Worm (Caenorhabditis elegans): ENCODE measurements around the gene metr-1.

ce11 chrII:10933948-10934722 is 7.8 kb downstream of the metr-1 start:
- TF ChIP-seq lsy-2 (tag; optimal IDR thresholded peaks at IDR 0.05) (no peak), alr-1 (tag; optimal IDR thresholded peaks at IDR 0.05) (no peak), ztf-11 (tag; optimal IDR thresholded peaks at IDR 0.05) (no peak), ama-1 (optimal IDR thresholded peaks at IDR 0.05) (no peak), elt-1 (tag; optimal IDR thresholded peaks at IDR 0.05) (no peak)

Data from whole organism, L2 larva.